Fruit fly (Drosophila melanogaster): ENCODE measurements around the gene Fas2.

DNA sequence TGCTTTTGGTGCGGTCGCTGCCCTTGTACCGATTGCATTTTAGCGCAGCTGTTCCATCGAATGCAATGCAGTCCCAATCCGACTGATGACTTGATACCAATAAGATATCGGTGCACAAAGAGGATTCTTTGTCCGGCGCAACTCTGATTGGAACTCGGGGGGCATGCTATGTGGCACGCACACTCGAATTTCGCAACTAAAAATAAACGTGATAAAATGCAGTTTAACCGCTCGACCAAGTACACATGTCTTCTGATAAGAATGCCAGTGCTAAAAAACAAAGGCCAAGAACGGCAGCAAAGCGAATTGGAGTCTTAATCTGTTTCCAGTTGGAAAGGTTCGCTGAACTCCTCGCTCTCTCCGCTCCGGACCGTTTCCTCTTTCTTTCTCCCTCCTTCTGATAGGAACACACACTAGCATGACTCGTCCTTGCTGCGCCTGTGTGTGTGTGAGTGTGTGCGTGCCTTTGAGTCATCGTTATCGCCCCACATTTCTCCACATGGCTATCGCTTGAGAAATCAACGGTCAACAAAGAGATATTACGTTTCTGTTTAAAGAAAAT lies 97.2 kb downstream of the Fas2 start:
- peak; percentile 42 for TF ChIP-seq psq (GFP tag; optimal IDR thresholded peaks at IDR 0.05)
- TF ChIP-seq usp (GFP tag; optimal IDR thresholded peaks at IDR 0.05) = no peak

Data from whole organism, wandering third instar larva.